Fruit fly (Drosophila melanogaster): ENCODE results near the gene PDZ-GEF.
A peak's percentile ranks its signal among the peaks of the same experiment; 100 is the strongest.

Gene PDZ-GEF

dm6 chr2L:6319068-6319467 is 4.5 kb upstream of the PDZ-GEF start:
- TF ChIP-seq z (GFP tag; IDR thresholded peaks at IDR 0.05) (peak; percentile 72), az2 (GFP tag; optimal IDR thresholded peaks at IDR 0.05) (no peak), onecut (GFP tag; IDR thresholded peaks at IDR 0.05) (no peak), ara (GFP tag; IDR thresholded peaks at IDR 0.05) (no peak), ci (GFP tag; IDR thresholded peaks at IDR 0.05) (no peak), chm (GFP tag; IDR thresholded peaks at IDR 0.05) (no peak), btn (GFP tag; optimal IDR thresholded peaks at IDR 0.05) (no peak), luna (GFP tag; optimal IDR thresholded peaks at IDR 0.05) (no peak), ken (GFP tag; IDR thresholded peaks at IDR 0.05) (no peak), CG2875 (GFP tag; optimal IDR thresholded peaks at IDR 0.05) (no peak), CG17359 (tag; optimal IDR thresholded peaks at IDR 0.05) (no peak), Hey (tag; optimal IDR thresholded peaks at IDR 0.05) (peak; percentile 76), corto (GFP tag; optimal IDR thresholded peaks at IDR 0.05) (no peak), dan (GFP tag; IDR thresholded peaks at IDR 0.05) (no peak), dm (GFP tag; optimal IDR thresholded peaks at IDR 0.05) (no peak), sens (GFP tag) (no peak), CG17612 (GFP tag; IDR thresholded peaks at IDR 0.05) (no peak), sqz (GFP tag; optimal IDR thresholded peaks at IDR 0.05) (no peak), CG8765 (GFP tag; IDR thresholded peaks at IDR 0.05) (no peak), CG1529 (GFP tag; optimal IDR thresholded peaks at IDR 0.05) (no peak), Hr39 (optimal IDR thresholded peaks at IDR 0.05) (no peak), caup (GFP tag; optimal IDR thresholded peaks at IDR 0.05; ENCODE audit: severe bottlenecking) (no peak), CG31441 (GFP tag; IDR thresholded peaks at IDR 0.05) (no peak), chinmo (GFP tag; IDR thresholded peaks at IDR 0.05; ENCODE audit: partially characterized antibody) (0 out of 4 replicates have a peak, but pooled peaks have one; percentile 13), CG34224 (GFP tag; IDR thresholded peaks at IDR 0.05; ENCODE audit: partially characterized antibody) (no peak), CG1603 (tag; optimal IDR thresholded peaks at IDR 0.05) (peak; percentile 20), CG7271 (tag; optimal IDR thresholded peaks at IDR 0.05) (no peak), Doc2 (GFP tag; IDR thresholded peaks at IDR 0.05) (no peak), stc (GFP tag; IDR thresholded peaks at IDR 0.05) (no peak), stwl (tag; optimal IDR thresholded peaks at IDR 0.05) (peak; percentile 2), dati (GFP tag; IDR thresholded peaks at IDR 0.05) (no peak), Nf-YC (tag; optimal IDR thresholded peaks at IDR 0.05) (no peak), hkb (optimal IDR thresholded peaks at IDR 0.05) (no peak), hkb (GFP tag; IDR thresholded peaks at IDR 0.05) (no peak), CG13287 (GFP tag; IDR thresholded peaks at IDR 0.05; ENCODE audit: partially characterized antibody) (no peak), Dip2 (GFP tag; IDR thresholded peaks at IDR 0.05) (no peak), so (GFP tag; IDR thresholded peaks at IDR 0.05) (no peak), Mrtf (GFP tag; IDR thresholded peaks at IDR 0.05) (no peak), jing (GFP tag; optimal IDR thresholded peaks at IDR 0.05) (no peak), Meics (GFP tag; optimal IDR thresholded peaks at IDR 0.05) (no peak), CG1233 (GFP tag; optimal IDR thresholded peaks at IDR 0.05) (no peak), MTF-1 (GFP tag; optimal IDR thresholded peaks at IDR 0.05; ENCODE audit: borderline replicate concordance) (no peak), slp2 (GFP tag; optimal IDR thresholded peaks at IDR 0.05) (no peak), Hr3 (GFP tag; optimal IDR thresholded peaks at IDR 0.05) (no peak), Dbx (GFP tag; IDR thresholded peaks at IDR 0.05) (no peak), CG13775 (GFP tag; optimal IDR thresholded peaks at IDR 0.05) (no peak), Bdp1 (GFP tag; optimal IDR thresholded peaks at IDR 0.05) (no peak), Abd-B (GFP tag; optimal IDR thresholded peaks at IDR 0.05) (no peak), pros (GFP tag; optimal IDR thresholded peaks at IDR 0.05) (peak; percentile 71), CG10654 (GFP tag; optimal IDR thresholded peaks at IDR 0.05) (no peak), nerfin-1 (tag; optimal IDR thresholded peaks at IDR 0.05) (peak; percentile 3), ase (GFP tag; IDR thresholded peaks at IDR 0.05) (no peak), CG4404 (GFP tag; IDR thresholded peaks at IDR 0.05) (no peak), jigr1 (GFP tag; IDR thresholded peaks at IDR 0.05) (no peak)

All from whole organism, embryonic.